Worm (Caenorhabditis elegans): ENCODE measurements around the gene ceh-99.

DNA sequence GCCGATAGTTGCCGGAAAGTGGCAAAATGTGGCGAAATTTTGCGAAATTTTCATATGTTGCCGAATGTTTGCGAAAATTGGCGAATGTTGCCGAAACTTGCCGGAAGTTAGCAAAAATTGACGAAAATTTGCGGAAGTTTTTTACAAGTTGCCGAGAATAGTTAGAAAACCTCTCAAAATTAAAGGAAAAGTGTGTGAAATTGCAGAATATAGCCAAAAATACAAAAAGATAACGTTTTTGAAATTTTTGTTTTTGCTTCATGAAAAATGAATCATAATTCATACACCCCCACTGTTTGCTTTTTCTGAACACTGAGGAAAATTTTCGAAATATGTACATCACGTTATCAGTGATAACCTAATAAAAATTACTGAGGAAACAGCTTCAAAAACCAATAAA is 38.1 kb upstream of the ceh-99 start:
- TF ChIP-seq egl-27 (tag; optimal IDR thresholded peaks at IDR 0.05) (no peak), sma-9 (GFP tag; optimal IDR thresholded peaks at IDR 0.05) (no peak), sma-9 (tag; optimal IDR thresholded peaks at IDR 0.05) (no peak), zag-1 (tag; optimal IDR thresholded peaks at IDR 0.05) (no peak), nhr-10 (tag; optimal IDR thresholded peaks at IDR 0.05) (no peak), nhr-11 (tag; optimal IDR thresholded peaks at IDR 0.05) (no peak), ceh-82 (tag; optimal IDR thresholded peaks at IDR 0.05) (no peak)
